Fruit fly (Drosophila melanogaster) whole organism, embryonic: ENCODE measurements around the gene Tsp68C.

Experiments used
- Atf-2 ChIP-seq: fragments of 200-800 bp; sonication (Bioruptor generic); optimal IDR thresholded peaks from 2 replicates; lab custom pipeline; 2016; ENCODE audit warnings: missing biosample characterization, missing genetic modification characterization
- B-H1 ChIP-seq: fragments of 200-800 bp; sonication (Bioruptor generic); IDR thresholded peaks from 3 replicates; pipeline ENCODE4 v1.3.6; 2022; ENCODE audit warnings: missing biosample characterization, missing genetic modification characterization
- B-H2 ChIP-seq: fragments of 200-800 bp; sonication (Bioruptor generic); optimal IDR thresholded peaks from 2 replicates; lab custom pipeline; 2018; ENCODE audit warnings: missing biosample characterization, mild to moderate bottlenecking, missing genetic modification characterization
- Bdp1 ChIP-seq: fragments of 200-800 bp; sonication (Bioruptor generic); optimal IDR thresholded peaks from 3 replicates; lab custom pipeline; 2016; ENCODE audit warnings: missing biosample characterization, missing genetic modification characterization
- CG10267 ChIP-seq: fragments of 200-800 bp; sonication (Bioruptor generic); optimal IDR thresholded peaks from 2 replicates; lab custom pipeline; 2018; ENCODE audit warnings: missing biosample characterization, mild to moderate bottlenecking, missing genetic modification characterization, moderate library complexity
- CG12155 ChIP-seq: fragments of 200-800 bp; sonication (Bioruptor generic); optimal IDR thresholded peaks from 3 replicates; lab custom pipeline; 2016; ENCODE audit warnings: missing biosample characterization, missing genetic modification characterization
- CG14014 ChIP-seq: fragments of 200-800 bp; sonication (Bioruptor generic); IDR thresholded peaks from 2 replicates; pipeline ENCODE4 v1.3.6; 2022; ENCODE audit warnings: missing biosample characterization, missing genetic modification characterization
- CG14667 ChIP-seq: fragments of 200-800 bp; sonication (Bioruptor generic); IDR thresholded peaks from 2 replicates; pipeline ENCODE4 v1.3.6; 2022; ENCODE audit warnings: missing biosample characterization, missing genetic modification characterization
- CG15011 ChIP-seq: fragments of 200-800 bp; sonication (Bioruptor generic); optimal IDR thresholded peaks from 3 replicates; lab custom pipeline; 2018; ENCODE audit warnings: missing biosample characterization, mild to moderate bottlenecking, missing genetic modification characterization
- CG15073 ChIP-seq: fragments of 200-800 bp; sonication (Bioruptor generic); optimal IDR thresholded peaks from 2 replicates; lab custom pipeline; 2016; ENCODE audit warnings: missing biosample characterization, missing genetic modification characterization
- CG16779 ChIP-seq: fragments of 200-800 bp; sonication (Bioruptor generic); IDR thresholded peaks from 2 replicates; pipeline ENCODE4 v1.3.6; 2022; ENCODE audit warnings: missing biosample characterization, missing genetic modification characterization
- CG2120 ChIP-seq: fragments of 200-800 bp; sonication (Bioruptor generic); optimal IDR thresholded peaks from 3 replicates; lab custom pipeline; 2016; ENCODE audit warnings: missing biosample characterization, missing genetic modification characterization
- CG34376 ChIP-seq: fragments of 200-800 bp; sonication (Bioruptor generic); optimal IDR thresholded peaks from 2 replicates; lab custom pipeline; 2018; ENCODE audit warnings: missing biosample characterization, mild to moderate bottlenecking, missing genetic modification characterization
- CG3838 ChIP-seq: fragments of 200-800 bp; sonication (Bioruptor generic); optimal IDR thresholded peaks from 3 replicates; lab custom pipeline; 2016; ENCODE audit warnings: missing biosample characterization, missing genetic modification characterization
- CG6791 ChIP-seq: fragments of 200-800 bp; sonication (Bioruptor generic); IDR thresholded peaks from 3 replicates; pipeline ENCODE4 v1.3.6; 2022; ENCODE audit warnings: missing biosample characterization, missing genetic modification characterization; ENCODE audit not compliant: partially characterized antibody
- CG7556 ChIP-seq: fragments of 200-800 bp; sonication (Bioruptor generic); optimal IDR thresholded peaks from 2 replicates; lab custom pipeline; 2017; ENCODE audit warnings: missing biosample characterization, mild to moderate bottlenecking, missing genetic modification characterization
- CG7786 ChIP-seq: fragments of 200-800 bp; sonication (Bioruptor generic); optimal IDR thresholded peaks from 2 replicates; lab custom pipeline; 2016; ENCODE audit warnings: missing biosample characterization, missing genetic modification characterization
- CG8388 ChIP-seq: fragments of 200-800 bp; sonication (Bioruptor generic); optimal IDR thresholded peaks from 2 replicates; lab custom pipeline; 2019; ENCODE audit warnings: missing biosample characterization, mild to moderate bottlenecking, missing genetic modification characterization, moderate library complexity
- CG9215 ChIP-seq: fragments of 200-800 bp; sonication (Bioruptor generic); IDR thresholded peaks from 2 replicates; pipeline ENCODE4 v1.3.6; 2022; ENCODE audit warnings: missing biosample characterization, missing genetic modification characterization
- CG9437 ChIP-seq: fragments of 200-800 bp; sonication (Bioruptor generic); optimal IDR thresholded peaks from 2 replicates; lab custom pipeline; 2018; ENCODE audit warnings: missing biosample characterization, mild to moderate bottlenecking, missing genetic modification characterization
- CoRest ChIP-seq: fragments of 200-800 bp; sonication (Bioruptor generic); optimal IDR thresholded peaks from 3 replicates; lab custom pipeline; 2018; ENCODE audit warnings: missing biosample characterization, mild to moderate bottlenecking, missing genetic modification characterization, moderate library complexity
- Deaf1 ChIP-seq: fragments of 200-800 bp; optimal IDR thresholded peaks from 3 replicates; lab custom pipeline; 2019; ENCODE audit warnings: missing biosample characterization, mild to moderate bottlenecking, missing genetic modification characterization, moderate library complexity
- Dip2 ChIP-seq: fragments of 200-800 bp; sonication (Bioruptor generic); IDR thresholded peaks from 2 replicates; pipeline ENCODE4 v1.3.6; 2022; ENCODE audit warnings: missing biosample characterization, missing genetic modification characterization
- Dref ChIP-seq: fragments of 200-800 bp; sonication (Bioruptor generic); IDR thresholded peaks from 2 replicates; pipeline ENCODE4 v1.3.6; 2022; ENCODE audit warnings: missing biosample characterization, missing genetic modification characterization
- Drgx ChIP-seq: fragments of 200-800 bp; sonication (Bioruptor generic); IDR thresholded peaks from 2 replicates; pipeline ENCODE4 v1.3.6; 2022; ENCODE audit warnings: missing biosample characterization, missing genetic modification characterization
- Ets65A ChIP-seq: fragments of 200-800 bp; sonication (Bioruptor generic); peaks from one replicate; lab custom pipeline; 2016; ENCODE audit warnings: missing biosample characterization, missing genetic modification characterization
- Hr3 ChIP-seq: fragments of 200-800 bp; sonication (Bioruptor generic); optimal IDR thresholded peaks from 3 replicates; lab custom pipeline; 2016; ENCODE audit warnings: missing biosample characterization, missing genetic modification characterization
- Hr39 ChIP-seq: fragments of >200 bp; optimal IDR thresholded peaks from 2 replicates; lab custom pipeline; 2017
- MBD-R2 ChIP-seq: fragments of 200-800 bp; sonication (Bioruptor generic); IDR thresholded peaks from 2 replicates; pipeline ENCODE4 v1.3.6; 2022; ENCODE audit warnings: missing biosample characterization, missing genetic modification characterization
- Mad ChIP-seq: fragments of 200-800 bp; sonication (Bioruptor generic); optimal IDR thresholded peaks from 2 replicates; lab custom pipeline; 2016; ENCODE audit warnings: missing biosample characterization, missing genetic modification characterization
- Rx ChIP-seq: fragments of 200-800 bp; sonication (Bioruptor generic); IDR thresholded peaks from 2 replicates; pipeline ENCODE4 v1.3.6; 2022; ENCODE audit warnings: missing biosample characterization, missing genetic modification characterization
- Xrp1 ChIP-seq: fragments of 200-800 bp; sonication (Bioruptor generic); IDR thresholded peaks from 2 replicates; pipeline ENCODE4 v1.3.6; 2022; ENCODE audit warnings: missing biosample characterization, missing genetic modification characterization
- bab2 ChIP-seq: fragments of 200-800 bp; sonication (Bioruptor generic); optimal IDR thresholded peaks from 2 replicates; lab custom pipeline; 2016; ENCODE audit warnings: missing biosample characterization, missing genetic modification characterization
- cas ChIP-seq: fragments of 200-800 bp; sonication (Bioruptor generic); IDR thresholded peaks from 2 replicates; pipeline ENCODE4 v1.3.6; 2022; ENCODE audit warnings: missing biosample characterization, missing genetic modification characterization
- caup ChIP-seq: fragments of 200-800 bp; sonication (Bioruptor generic); optimal IDR thresholded peaks from 3 replicates; lab custom pipeline; 2017; ENCODE audit warnings: missing biosample characterization, mild to moderate bottlenecking, missing genetic modification characterization, moderate library complexity; ENCODE audit not compliant: severe bottlenecking
- dan ChIP-seq: fragments of 200-800 bp; sonication (Bioruptor generic); IDR thresholded peaks from 2 replicates; pipeline ENCODE4 v1.3.6; 2022; ENCODE audit warnings: missing biosample characterization, missing genetic modification characterization
- dm ChIP-seq: fragments of 200-800 bp; sonication (Bioruptor generic); optimal IDR thresholded peaks from 3 replicates; lab custom pipeline; 2016; ENCODE audit warnings: missing biosample characterization, missing genetic modification characterization
- gcm ChIP-seq: fragments of 200-800 bp; sonication (Bioruptor generic); optimal IDR thresholded peaks from 2 replicates; lab custom pipeline; 2019; ENCODE audit warnings: missing biosample characterization, mild to moderate bottlenecking, missing genetic modification characterization, moderate library complexity
- hth ChIP-seq: fragments of >200 bp; optimal IDR thresholded peaks from 2 replicates; lab custom pipeline; 2017; ENCODE audit warnings: inconsistent platforms
- inv ChIP-seq: fragments of 200-800 bp; sonication (Bioruptor generic); IDR thresholded peaks from 2 replicates; pipeline ENCODE4 v1.3.6; 2022; ENCODE audit warnings: missing biosample characterization, missing genetic modification characterization; ENCODE audit not compliant: partially characterized antibody
- jumu ChIP-seq: fragments of 200-800 bp; sonication (Bioruptor generic); optimal IDR thresholded peaks from 3 replicates; lab custom pipeline; 2016; ENCODE audit warnings: missing biosample characterization, missing genetic modification characterization
- maf-S ChIP-seq: fragments of 200-800 bp; sonication (Bioruptor generic); optimal IDR thresholded peaks from 2 replicates; lab custom pipeline; 2016; ENCODE audit warnings: missing biosample characterization, missing genetic modification characterization
- phol ChIP-seq: fragments of 200-800 bp; sonication (Bioruptor generic); optimal IDR thresholded peaks from 3 replicates; lab custom pipeline; 2018; ENCODE audit warnings: missing biosample characterization, mild to moderate bottlenecking, missing genetic modification characterization, moderate library complexity
- pum ChIP-seq: fragments of 200-800 bp; sonication (Bioruptor generic); optimal IDR thresholded peaks from 2 replicates; lab custom pipeline; 2016; ENCODE audit warnings: missing biosample characterization, missing genetic modification characterization
- rib ChIP-seq: fragments of 200-800 bp; sonication (Bioruptor generic); IDR thresholded peaks from 2 replicates; pipeline ENCODE4 v1.3.6; 2022; ENCODE audit warnings: missing biosample characterization, missing genetic modification characterization
- sens ChIP-seq: fragments of 200-800 bp; sonication (Bioruptor generic); peaks from one replicate; lab custom pipeline; 2016; ENCODE audit warnings: missing biosample characterization, missing genetic modification characterization
- stc ChIP-seq: fragments of 200-800 bp; sonication (Bioruptor generic); IDR thresholded peaks from 2 replicates; pipeline ENCODE4 v1.3.6; 2022; ENCODE audit warnings: missing biosample characterization, missing genetic modification characterization
- tll ChIP-seq, 2 experiments: fragments of 200-800 bp in 1 of 2; fragments of >200 bp in 1 of 2; sonication (Bioruptor generic) in 1 of 2; optimal IDR thresholded peaks; 2 replicates each; lab custom pipeline; 2017 to 2019; ENCODE audit warnings: missing biosample characterization in 2 of 2, missing genetic modification characterization in 2 of 2, mild to moderate bottlenecking in 1 of 2, moderate library complexity in 1 of 2
- wor ChIP-seq: fragments of 200-800 bp; sonication (Bioruptor generic); IDR thresholded peaks from 2 replicates; pipeline ENCODE4 v1.3.6; 2022; ENCODE audit warnings: missing biosample characterization, missing genetic modification characterization
- zfh1 ChIP-seq: fragments of 200-800 bp; sonication (Bioruptor generic); IDR thresholded peaks from 3 replicates; pipeline ENCODE4 v1.3.6; 2022; ENCODE audit warnings: missing biosample characterization, missing genetic modification characterization

The Tsp68C gene

DNA sequence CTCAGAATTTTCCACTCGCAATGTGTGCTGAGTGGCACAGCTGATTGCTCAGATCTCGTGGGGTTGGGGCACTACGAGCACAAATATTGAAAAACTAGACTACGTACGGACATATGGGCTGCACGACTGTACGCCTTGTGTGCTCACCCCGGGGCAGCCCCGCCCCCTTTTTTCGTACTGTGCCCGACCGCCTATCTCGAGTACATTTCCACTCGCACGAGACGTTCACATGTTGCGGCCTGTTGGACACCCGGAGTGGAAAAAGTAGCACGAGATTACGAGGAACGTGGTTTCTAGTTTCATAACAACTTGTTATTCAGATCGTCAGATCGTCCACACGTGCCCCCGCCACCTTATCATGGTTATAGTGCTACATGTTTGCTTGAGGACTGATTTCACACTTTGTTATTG is 19.9 kb downstream of the Tsp68C start (continued):
- TF ChIP-seq CG7786 (GFP tag; lab: Kevin White, UChicago) (no peak), cas (GFP tag; lab: Robert Waterston, UW) (no peak), phol (tag; lab: Kevin White, UChicago) (no peak), CG15011 (GFP tag; lab: Kevin White, UChicago) (no peak), zfh1 (GFP tag; lab: Robert Waterston, UW) (no peak), bab2 (no peak), dan (GFP tag; lab: Robert Waterston, UW) (no peak)

DNA sequence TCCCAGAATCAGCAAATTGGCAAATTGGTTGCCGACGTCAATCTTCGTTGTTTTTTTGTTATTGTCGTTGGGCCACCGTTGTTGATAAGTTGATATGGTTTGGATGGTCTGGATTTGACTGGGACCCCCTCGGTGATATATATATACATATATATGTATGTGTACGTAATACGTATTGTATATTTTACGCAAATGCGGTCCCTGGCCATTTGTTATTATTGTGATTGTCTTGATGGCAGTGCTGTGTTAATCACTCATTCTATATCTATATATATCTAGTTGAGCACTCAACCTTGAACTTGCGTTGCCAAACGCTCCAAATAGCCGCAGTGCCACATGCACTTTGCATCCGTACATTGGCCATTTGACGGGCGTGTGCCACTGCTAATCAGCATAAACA is 21.1 kb downstream of the Tsp68C start:
- TF ChIP-seq stc (GFP tag; lab: Robert Waterston, UW) (no peak), Ets65A (GFP tag; lab: Kevin White, UChicago) (peak; percentile 86), CG6791 (GFP tag; lab: Robert Waterston, UW) (no peak), sens (GFP tag; lab: Kevin White, UChicago) (peak; percentile 48)

DNA sequence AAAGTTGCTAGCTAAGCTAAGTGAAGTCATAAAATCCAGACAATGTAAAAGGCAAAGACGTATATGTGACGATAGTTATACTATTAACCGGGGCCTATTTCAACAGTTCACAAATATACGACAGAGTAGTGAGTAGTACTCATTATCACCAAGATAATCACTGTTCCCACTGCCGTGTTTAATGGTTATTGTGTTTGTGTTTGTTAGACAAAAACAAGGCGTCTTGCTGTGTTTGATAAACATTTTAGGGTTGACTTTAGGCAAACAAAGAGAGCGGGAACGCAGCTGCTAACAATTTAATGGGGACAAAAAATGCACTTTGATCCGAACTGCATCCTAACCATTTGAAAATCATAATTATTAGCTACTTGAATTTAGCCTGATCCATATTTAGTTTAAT is 22.0 kb downstream of the Tsp68C start:
- TF ChIP-seq CG34376 (GFP tag; lab: Kevin White, UChicago), result no peak
- TF ChIP-seq Rx (GFP tag; lab: Robert Waterston, UW), result no peak
- TF ChIP-seq B-H2 (GFP tag; lab: Kevin White, UChicago), result no peak
- no peak for TF ChIP-seq Dref (GFP tag; lab: Robert Waterston, UW)
- TF ChIP-seq Bdp1 (GFP tag; lab: Kevin White, UChicago), result peak; percentile 63
- TF ChIP-seq hth (lab: Kevin White, UChicago), result no peak
- TF ChIP-seq jumu, result no peak
- TF ChIP-seq MBD-R2 (GFP tag; lab: Robert Waterston, UW), result no peak
- peak; percentile 19 for TF ChIP-seq caup (GFP tag; lab: Kevin White, UChicago)
- TF ChIP-seq CG15073 (GFP tag; lab: Kevin White, UChicago), result no peak
- TF ChIP-seq Atf-2 (GFP tag; lab: Kevin White, UChicago), result peak; percentile 43
- TF ChIP-seq wor (GFP tag; lab: Robert Waterston, UW), result no peak
- no peak for TF ChIP-seq CG2120 (GFP tag; lab: Kevin White, UChicago)
- peak in 1 of 2 experiments; percentile 57 for TF ChIP-seq tll (GFP tag; optimal IDR thresholded peaks at IDR 0.05; lab: Kevin White, UChicago)
- TF ChIP-seq stc (GFP tag; lab: Robert Waterston, UW), result peak; percentile 20; the same call in 1 of the 2 replicates
- TF ChIP-seq Mad (GFP tag; lab: Kevin White, UChicago), result peak; percentile 49
- TF ChIP-seq CG10267 (tag; lab: Kevin White, UChicago), result peak; percentile 51
- TF ChIP-seq CG14014 (GFP tag; lab: Robert Waterston, UW), result no peak
- peak; percentile 76 for TF ChIP-seq CoRest
- TF ChIP-seq CG7556 (GFP tag; lab: Kevin White, UChicago), result peak; percentile 56
- TF ChIP-seq CG3838 (GFP tag; lab: Kevin White, UChicago), result peak; percentile 19
- peak; percentile 80 for TF ChIP-seq gcm (GFP tag; lab: Kevin White, UChicago)
- TF ChIP-seq Dip2, result no peak
- no peak for TF ChIP-seq CG14667 (GFP tag; lab: Robert Waterston, UW)
- TF ChIP-seq Deaf1 (tag; lab: Kevin White, UChicago), result peak; percentile 2
- TF ChIP-seq Drgx (GFP tag; lab: Robert Waterston, UW), result no peak
- no peak for TF ChIP-seq CG16779 (GFP tag; lab: Robert Waterston, UW)
- peak; percentile 59 for TF ChIP-seq CG8388 (GFP tag; lab: Kevin White, UChicago)
- peak; percentile 79 for TF ChIP-seq bab2
- TF ChIP-seq pum (GFP tag; lab: Kevin White, UChicago), result no peak
- no peak for TF ChIP-seq CG9437 (GFP tag; lab: Kevin White, UChicago)
- TF ChIP-seq CG9215, result no peak
- peak; percentile 10 for TF ChIP-seq dm (GFP tag; lab: Kevin White, UChicago)
- TF ChIP-seq Hr3 (GFP tag; lab: Kevin White, UChicago), result no peak
- TF ChIP-seq inv (GFP tag; lab: Robert Waterston, UW), result no peak
- TF ChIP-seq rib (GFP tag; lab: Robert Waterston, UW), result no peak
- TF ChIP-seq CG12155 (GFP tag; lab: Kevin White, UChicago), result no peak
- no peak for TF ChIP-seq B-H1
- peak; percentile 5 for TF ChIP-seq maf-S (GFP tag; lab: Kevin White, UChicago)
- peak; percentile 70 for TF ChIP-seq Xrp1
- TF ChIP-seq Hr39 (lab: Kevin White, UChicago), result no peak
